Fruit fly (Drosophila melanogaster): ENCODE data around the gene CG7231.

Gene CG7231

dm6 chr2L:7956310-7957067 lies 27.3 kb upstream of the CG7231 start:
- TF ChIP-seq CG12768 (GFP tag; optimal IDR thresholded peaks at IDR 0.05) (peak; percentile 1), CG5204 (GFP tag; optimal IDR thresholded peaks at IDR 0.05) (no peak)

dm6 chr2L:7957068-7957868 lies 26.5 kb upstream of the CG7231 start:
- no peak for TF ChIP-seq CG12768 (GFP tag; optimal IDR thresholded peaks at IDR 0.05)
- no peak for TF ChIP-seq Clk (GFP tag; optimal IDR thresholded peaks at IDR 0.05)
- no peak for TF ChIP-seq pad (GFP tag; optimal IDR thresholded peaks at IDR 0.05)
- TF ChIP-seq kay (GFP tag; ENCODE audit: borderline replicate concordance): no peak
- TF ChIP-seq cnc (optimal IDR thresholded peaks at IDR 0.05): no peak
- no peak for TF ChIP-seq CG7045 (GFP tag; optimal IDR thresholded peaks at IDR 0.05)
- TF ChIP-seq CG33017 (tag; optimal IDR thresholded peaks at IDR 0.05): no peak
- no peak for TF ChIP-seq CG7101 (tag; optimal IDR thresholded peaks at IDR 0.05)
- TF ChIP-seq Hr96 (GFP tag; optimal IDR thresholded peaks at IDR 0.05): no peak
- no peak for TF ChIP-seq ovo (GFP tag; optimal IDR thresholded peaks at IDR 0.05)
- no peak for TF ChIP-seq CG14711 (tag; optimal IDR thresholded peaks at IDR 0.05)
- no peak for TF ChIP-seq toe (GFP tag; optimal IDR thresholded peaks at IDR 0.05)
- no peak for TF ChIP-seq Crg-1 (GFP tag; optimal IDR thresholded peaks at IDR 0.05)
- no peak for TF ChIP-seq cic (GFP tag; optimal IDR thresholded peaks at IDR 0.05)
- TF ChIP-seq CG1620 (GFP tag; optimal IDR thresholded peaks at IDR 0.05): no peak

- peak; percentile 75 for TF ChIP-seq Mnt (GFP tag; optimal IDR thresholded peaks at IDR 0.05)
- peak; percentile 5 for TF ChIP-seq toe (GFP tag; optimal IDR thresholded peaks at IDR 0.05)
- TF ChIP-seq CG7045 (GFP tag; optimal IDR thresholded peaks at IDR 0.05): peak; percentile 85
- TF ChIP-seq CG7101 (tag; optimal IDR thresholded peaks at IDR 0.05): peak; percentile 89
- peak; percentile 79 for TF ChIP-seq pad (GFP tag; optimal IDR thresholded peaks at IDR 0.05)
- peak; percentile 94 for TF ChIP-seq ovo (GFP tag; optimal IDR thresholded peaks at IDR 0.05)
- TF ChIP-seq cnc (optimal IDR thresholded peaks at IDR 0.05): no peak
- peak; percentile 75 for TF ChIP-seq CG14711 (tag; optimal IDR thresholded peaks at IDR 0.05)
- TF ChIP-seq Crg-1 (GFP tag; optimal IDR thresholded peaks at IDR 0.05): peak; percentile 90
- peak; percentile 98 for TF ChIP-seq kay (GFP tag; ENCODE audit: borderline replicate concordance)
- no peak for TF ChIP-seq bab1 (GFP tag; optimal IDR thresholded peaks at IDR 0.05)
- peak; percentile 83 for TF ChIP-seq CG11617 (GFP tag; optimal IDR thresholded peaks at IDR 0.05)
- TF ChIP-seq CG5204 (GFP tag; optimal IDR thresholded peaks at IDR 0.05): peak; percentile 61
- TF ChIP-seq CG33017 (tag; optimal IDR thresholded peaks at IDR 0.05): peak; percentile 84
- peak; percentile 72 for TF ChIP-seq tj (GFP tag; optimal IDR thresholded peaks at IDR 0.05)
- TF ChIP-seq Clk (GFP tag; optimal IDR thresholded peaks at IDR 0.05): peak; percentile 49
- TF ChIP-seq CG1620 (GFP tag; optimal IDR thresholded peaks at IDR 0.05): peak; percentile 34
- peak; percentile 97 for TF ChIP-seq cic (GFP tag; optimal IDR thresholded peaks at IDR 0.05)
- TF ChIP-seq Hr96 (GFP tag; optimal IDR thresholded peaks at IDR 0.05): no peak
- peak; percentile 94 for TF ChIP-seq CG12768 (GFP tag; optimal IDR thresholded peaks at IDR 0.05)
These were observed 22.9 kb upstream of the CG7231 start for dm6 chr2L:7960581-7961530.

- TF ChIP-seq Hr96 (GFP tag; optimal IDR thresholded peaks at IDR 0.05) (no peak), ovo (GFP tag; optimal IDR thresholded peaks at IDR 0.05) (no peak), Clk (GFP tag; optimal IDR thresholded peaks at IDR 0.05) (no peak), bab1 (GFP tag; optimal IDR thresholded peaks at IDR 0.05) (no peak), toe (GFP tag; optimal IDR thresholded peaks at IDR 0.05) (no peak), CG1620 (GFP tag; optimal IDR thresholded peaks at IDR 0.05) (no peak), kay (GFP tag; ENCODE audit: borderline replicate concordance) (no peak), CG33017 (tag; optimal IDR thresholded peaks at IDR 0.05) (no peak), Crg-1 (GFP tag; optimal IDR thresholded peaks at IDR 0.05) (no peak), cic (GFP tag; optimal IDR thresholded peaks at IDR 0.05) (no peak), pad (GFP tag; optimal IDR thresholded peaks at IDR 0.05) (no peak), CG11617 (GFP tag; optimal IDR thresholded peaks at IDR 0.05) (no peak), Mnt (GFP tag; optimal IDR thresholded peaks at IDR 0.05) (no peak), CG14711 (tag; optimal IDR thresholded peaks at IDR 0.05) (no peak), cnc (optimal IDR thresholded peaks at IDR 0.05) (no peak), CG7101 (tag; optimal IDR thresholded peaks at IDR 0.05) (no peak), CG12768 (GFP tag; optimal IDR thresholded peaks at IDR 0.05) (no peak), tj (GFP tag; optimal IDR thresholded peaks at IDR 0.05) (no peak)
These were observed 21.5 kb upstream of the CG7231 start for dm6 chr2L:7962237-7962636.

dm6 chr2L:7962881-7963280 lies 20.9 kb upstream of the CG7231 start:
- TF ChIP-seq CG1620 (GFP tag; optimal IDR thresholded peaks at IDR 0.05) (no peak), CG14711 (tag; optimal IDR thresholded peaks at IDR 0.05) (no peak), ovo (GFP tag; optimal IDR thresholded peaks at IDR 0.05) (no peak), cic (GFP tag; optimal IDR thresholded peaks at IDR 0.05) (no peak), CG7045 (GFP tag; optimal IDR thresholded peaks at IDR 0.05) (no peak), bab1 (GFP tag; optimal IDR thresholded peaks at IDR 0.05) (no peak)

Data from whole organism, adult.